Worm (Caenorhabditis elegans) whole organism, midembryonic: Measurements from ENCODE around the gene srh-21.

Source experiments
- klf-2 ChIP-seq: fragments of 200-800 bp; sonication (Bioruptor generic); conservative IDR thresholded peaks from 2 replicates; pipeline ENCODE4 v1.3.6; 2022; ENCODE audit warnings: missing genetic modification reagents, missing genetic modification characterization, missing compliant biosample characterization
- ref-1 ChIP-seq: fragments of 200-800 bp; sonication (Bioruptor generic); conservative IDR thresholded peaks from 2 replicates; pipeline ENCODE4 v1.3.6; 2022; ENCODE audit warnings: missing genetic modification reagents, missing genetic modification characterization, missing compliant biosample characterization
- tab-1 ChIP-seq: fragments of 200-800 bp; sonication (Bioruptor generic); IDR thresholded peaks from 2 replicates; pipeline ENCODE4 v1.3.6; 2022; ENCODE audit warnings: missing genetic modification characterization, missing compliant biosample characterization
- ztf-23 ChIP-seq: fragments of 200-800 bp; sonication (Bioruptor generic); IDR thresholded peaks from 2 replicates; pipeline ENCODE4 v1.3.6; 2022; ENCODE audit warnings: missing genetic modification reagents, missing genetic modification characterization, missing compliant biosample characterization

- TF ChIP-seq tab-1 (no peak), ztf-23 (GFP tag; lab: Robert Waterston, UW) (no peak), ref-1 (GFP tag; lab: Robert Waterston, UW) (no peak), klf-2 (no peak)
Observed at ce11 chrV:4948635-4949034, 22.2 kb downstream of the srh-21 start, which contains the start of gene str-209.
